Fruit fly (Drosophila melanogaster) whole organism, embryonic: Measurements from ENCODE around the gene CG1632.
A peak's percentile ranks its signal among the peaks of the same experiment; 100 is the strongest.

Experiments used
- Abd-B ChIP-seq: fragments of 200-800 bp; sonication (Bioruptor generic); optimal IDR thresholded peaks from 2 replicates; lab custom pipeline; 2018; ENCODE audit warnings: missing biosample characterization, mild to moderate bottlenecking, missing genetic modification characterization, moderate library complexity
- Ada2b ChIP-seq: fragments of 200-800 bp; sonication (Bioruptor generic); IDR thresholded peaks from 2 replicates; pipeline ENCODE4 v1.3.6; 2022; ENCODE audit warnings: missing biosample characterization, missing genetic modification characterization
- Adf1 ChIP-seq: fragments of 200-800 bp; sonication (Bioruptor generic); IDR thresholded peaks from 2 replicates; pipeline ENCODE4 v1.3.6; 2022; ENCODE audit warnings: missing biosample characterization, missing genetic modification characterization
- CG11695 ChIP-seq: fragments of 200-800 bp; sonication (Bioruptor generic); IDR thresholded peaks from 3 replicates; pipeline ENCODE4 v1.3.6; 2022; ENCODE audit warnings: missing biosample characterization, missing genetic modification characterization
- CG12769 ChIP-seq: fragments of 200-800 bp; sonication (Bioruptor generic); optimal IDR thresholded peaks from 2 replicates; lab custom pipeline; 2019; ENCODE audit warnings: missing biosample characterization, mild to moderate bottlenecking, missing genetic modification characterization, moderate library complexity
- CG12942 ChIP-seq: fragments of 200-800 bp; sonication (Bioruptor generic); optimal IDR thresholded peaks from 3 replicates; lab custom pipeline; 2016; ENCODE audit warnings: missing biosample characterization, missing genetic modification characterization
- CG14014 ChIP-seq: fragments of 200-800 bp; sonication (Bioruptor generic); IDR thresholded peaks from 2 replicates; pipeline ENCODE4 v1.3.6; 2022; ENCODE audit warnings: missing biosample characterization, missing genetic modification characterization
- CG14860 ChIP-seq: fragments of 200-800 bp; sonication (Bioruptor generic); IDR thresholded peaks from 3 replicates; pipeline ENCODE4 v1.3.6; 2022; ENCODE audit warnings: missing biosample characterization, missing genetic modification characterization; ENCODE audit not compliant: partially characterized antibody
- CG15269 ChIP-seq: fragments of 200-800 bp; sonication (Bioruptor generic); optimal IDR thresholded peaks from 2 replicates; lab custom pipeline; 2018; ENCODE audit warnings: missing biosample characterization, mild to moderate bottlenecking, missing genetic modification characterization, moderate library complexity
- CG15696 ChIP-seq: fragments of 200-800 bp; sonication (Bioruptor generic); optimal IDR thresholded peaks from 2 replicates; lab custom pipeline; 2019; ENCODE audit warnings: missing biosample characterization, mild to moderate bottlenecking, missing genetic modification characterization, moderate library complexity
- CG17186 ChIP-seq: fragments of 200-800 bp; sonication (Bioruptor generic); optimal IDR thresholded peaks from 3 replicates; lab custom pipeline; 2017; ENCODE audit warnings: missing biosample characterization, missing genetic modification reagents, missing genetic modification characterization
- CG1792 ChIP-seq: fragments of 200-800 bp; sonication (Bioruptor generic); optimal IDR thresholded peaks from 2 replicates; lab custom pipeline; 2016; ENCODE audit warnings: missing biosample characterization, missing genetic modification characterization
- CG2120 ChIP-seq: fragments of 200-800 bp; sonication (Bioruptor generic); optimal IDR thresholded peaks from 3 replicates; lab custom pipeline; 2016; ENCODE audit warnings: missing biosample characterization, missing genetic modification characterization
- CG30431 ChIP-seq: fragments of 200-800 bp; sonication (Bioruptor generic); optimal IDR thresholded peaks from 2 replicates; lab custom pipeline; 2017; ENCODE audit warnings: missing biosample characterization, missing genetic modification characterization
- CG31441 ChIP-seq: fragments of 200-800 bp; sonication (Bioruptor generic); IDR thresholded peaks from 2 replicates; pipeline ENCODE4 v1.3.6; 2022; ENCODE audit warnings: missing biosample characterization, missing genetic modification characterization
- CG3407 ChIP-seq: fragments of 200-800 bp; sonication (Bioruptor generic); optimal IDR thresholded peaks from 2 replicates; lab custom pipeline; 2018; ENCODE audit warnings: missing biosample characterization, mild to moderate bottlenecking, missing genetic modification characterization
- CG3726 ChIP-seq: fragments of 200-800 bp; sonication (Bioruptor generic); IDR thresholded peaks from 3 replicates; pipeline ENCODE4, ENCODE4 v1.3.6; 2022; ENCODE audit warnings: missing biosample characterization, missing genetic modification characterization
- CG3838 ChIP-seq: fragments of 200-800 bp; sonication (Bioruptor generic); optimal IDR thresholded peaks from 3 replicates; lab custom pipeline; 2016; ENCODE audit warnings: missing biosample characterization, missing genetic modification characterization
- CG4360 ChIP-seq: fragments of 200-800 bp; sonication (Bioruptor generic); IDR thresholded peaks from 2 replicates; pipeline ENCODE4 v1.3.6; 2022; ENCODE audit warnings: missing biosample characterization, missing genetic modification characterization
- CG4404 ChIP-seq: fragments of 200-800 bp; sonication (Bioruptor generic); IDR thresholded peaks from 2 replicates; pipeline ENCODE4 v1.3.6; 2022; ENCODE audit warnings: missing biosample characterization, missing genetic modification characterization
- CG4820 ChIP-seq: fragments of 200-800 bp; sonication (Bioruptor generic); optimal IDR thresholded peaks from 3 replicates; lab custom pipeline; 2016; ENCODE audit warnings: missing biosample characterization, missing genetic modification characterization
- CG5180 ChIP-seq: fragments of 200-800 bp; sonication (Bioruptor generic); optimal IDR thresholded peaks from 3 replicates; lab custom pipeline; 2017; ENCODE audit warnings: missing biosample characterization, missing genetic modification characterization, mild to moderate bottlenecking, moderate library complexity, missing genetic modification reagents
- CG6272 ChIP-seq: fragments of 200-800 bp; sonication (Bioruptor generic); IDR thresholded peaks from 2 replicates; pipeline ENCODE4 v1.3.6; 2022; ENCODE audit warnings: missing biosample characterization, missing genetic modification characterization
- CHES-1-like ChIP-seq: fragments of 200-800 bp; sonication (Bioruptor generic); optimal IDR thresholded peaks from 2 replicates; lab custom pipeline; 2016; ENCODE audit warnings: missing biosample characterization, missing genetic modification characterization
- Dp ChIP-seq: fragments of 200-800 bp; sonication (Bioruptor generic); optimal IDR thresholded peaks from 2 replicates; lab custom pipeline; 2018; ENCODE audit warnings: missing biosample characterization, mild to moderate bottlenecking, missing genetic modification characterization, moderate library complexity
- H2.0 ChIP-seq: fragments of 200-800 bp; sonication (Bioruptor generic); IDR thresholded peaks from 2 replicates; pipeline ENCODE4 v1.3.6; 2022; ENCODE audit warnings: missing biosample characterization, missing genetic modification characterization
- Hand ChIP-seq: fragments of 200-800 bp; sonication (Bioruptor generic); optimal IDR thresholded peaks from 2 replicates; lab custom pipeline; 2017; ENCODE audit warnings: mild to moderate bottlenecking, missing biosample characterization, missing genetic modification reagents, missing genetic modification characterization
- Lpt ChIP-seq: fragments of >200 bp; optimal IDR thresholded peaks from 2 replicates; lab custom pipeline; 2018; ENCODE audit warnings: missing biosample characterization, missing genetic modification characterization
- MTF-1 ChIP-seq: fragments of 200-800 bp; sonication (Bioruptor generic); optimal IDR thresholded peaks from 2 replicates; lab custom pipeline; 2018; ENCODE audit warnings: missing biosample characterization, mild to moderate bottlenecking, missing genetic modification characterization, borderline replicate concordance
- Myb ChIP-seq: fragments of 200-800 bp; sonication (Bioruptor generic); optimal IDR thresholded peaks from 2 replicates; lab custom pipeline; 2016; ENCODE audit warnings: missing biosample characterization, missing genetic modification characterization
- NfI ChIP-seq: fragments of 200-800 bp; sonication (Bioruptor generic); optimal IDR thresholded peaks from 3 replicates; lab custom pipeline; 2018; ENCODE audit warnings: missing biosample characterization, mild to moderate bottlenecking, missing genetic modification characterization, moderate library complexity
- ap ChIP-seq: fragments of 200-800 bp; sonication (Bioruptor generic); IDR thresholded peaks from 2 replicates; pipeline ENCODE4 v1.3.6; 2022; ENCODE audit warnings: missing biosample characterization, missing genetic modification characterization
- ara ChIP-seq: fragments of 200-800 bp; sonication (Bioruptor generic); IDR thresholded peaks from 2 replicates; pipeline ENCODE4 v1.3.6; 2022; ENCODE audit warnings: missing biosample characterization, missing genetic modification characterization
- bigmax ChIP-seq: fragments of 200-800 bp; sonication (Bioruptor generic); optimal IDR thresholded peaks from 2 replicates; lab custom pipeline; 2018; ENCODE audit warnings: missing biosample characterization, mild to moderate bottlenecking, missing genetic modification characterization
- cg ChIP-seq: fragments of 200-800 bp; sonication (Bioruptor generic); optimal IDR thresholded peaks from 3 replicates; lab custom pipeline; 2019; ENCODE audit warnings: missing biosample characterization, mild to moderate bottlenecking, missing genetic modification characterization, moderate library complexity
- dati ChIP-seq: fragments of 200-800 bp; sonication (Bioruptor generic); IDR thresholded peaks from 2 replicates; pipeline ENCODE4 v1.3.6; 2022; ENCODE audit warnings: missing biosample characterization, missing genetic modification characterization
- disco-r ChIP-seq: fragments of 200-800 bp; sonication (Bioruptor generic); optimal IDR thresholded peaks from 2 replicates; lab custom pipeline; 2016; ENCODE audit warnings: missing biosample characterization, missing genetic modification characterization
- dmrt11E ChIP-seq: fragments of 200-800 bp; sonication (Bioruptor generic); optimal IDR thresholded peaks from 3 replicates; lab custom pipeline; 2018; ENCODE audit warnings: missing biosample characterization, mild to moderate bottlenecking, missing genetic modification characterization, moderate library complexity
- exex ChIP-seq: fragments of 200-800 bp; sonication (Bioruptor generic); optimal IDR thresholded peaks from 4 replicates; lab custom pipeline; 2018; ENCODE audit warnings: missing biosample characterization, mild to moderate bottlenecking, missing genetic modification characterization, moderate library complexity
- gt ChIP-seq: fragments of 200-800 bp; sonication (Bioruptor generic); IDR thresholded peaks from 2 replicates; pipeline ENCODE4 v1.3.6; 2022; ENCODE audit warnings: missing biosample characterization, missing genetic modification characterization
- h ChIP-seq: fragments of >200 bp; optimal IDR thresholded peaks from 2 replicates; lab custom pipeline; 2017
- hbn ChIP-seq: fragments of 200-800 bp; sonication (Bioruptor generic); IDR thresholded peaks from 2 replicates; pipeline ENCODE4 v1.3.6; 2022; ENCODE audit warnings: missing biosample characterization, missing genetic modification characterization; ENCODE audit not compliant: partially characterized antibody
- ind ChIP-seq: fragments of 200-800 bp; sonication (Bioruptor generic); optimal IDR thresholded peaks from 3 replicates; lab custom pipeline; 2016; ENCODE audit warnings: missing biosample characterization, missing genetic modification characterization
- maf-S ChIP-seq: fragments of 200-800 bp; sonication (Bioruptor generic); optimal IDR thresholded peaks from 2 replicates; lab custom pipeline; 2016; ENCODE audit warnings: missing biosample characterization, missing genetic modification characterization
- nerfin-2 ChIP-seq: fragments of 200-800 bp; sonication (Bioruptor generic); IDR thresholded peaks from 2 replicates; pipeline ENCODE4 v1.3.6; 2022; ENCODE audit warnings: missing biosample characterization, missing genetic modification characterization; ENCODE audit not compliant: partially characterized antibody
- nmo ChIP-seq: fragments of 200-800 bp; sonication (Bioruptor generic); optimal IDR thresholded peaks from 2 replicates; lab custom pipeline; 2018; ENCODE audit warnings: missing biosample characterization, mild to moderate bottlenecking, missing genetic modification characterization, moderate library complexity
- pho ChIP-seq: fragments of 200-800 bp; sonication (Bioruptor generic); optimal IDR thresholded peaks from 2 replicates; lab custom pipeline; 2016; ENCODE audit warnings: missing biosample characterization, missing genetic modification characterization
- pzg ChIP-seq: fragments of 200-800 bp; sonication (Bioruptor generic); optimal IDR thresholded peaks from 3 replicates; lab custom pipeline; 2018; ENCODE audit warnings: missing biosample characterization, mild to moderate bottlenecking, missing genetic modification characterization, moderate library complexity
- sd ChIP-seq: fragments of 200-800 bp; sonication (Bioruptor generic); optimal IDR thresholded peaks from 3 replicates; lab custom pipeline; 2018; ENCODE audit warnings: missing biosample characterization, mild to moderate bottlenecking, missing genetic modification characterization, moderate library complexity
- sisA ChIP-seq: fragments of 200-800 bp; sonication (Bioruptor generic); IDR thresholded peaks from 2 replicates; pipeline ENCODE4 v1.3.6; 2022; ENCODE audit warnings: missing biosample characterization, missing genetic modification characterization
- tll ChIP-seq, 2 experiments: fragments of 200-800 bp in 1 of 2; fragments of >200 bp in 1 of 2; sonication (Bioruptor generic) in 1 of 2; optimal IDR thresholded peaks; 2 replicates each; lab custom pipeline; 2017 to 2019; ENCODE audit warnings: missing biosample characterization in 2 of 2, missing genetic modification characterization in 2 of 2, mild to moderate bottlenecking in 1 of 2, moderate library complexity in 1 of 2

CG1632 gene

dm6 chrX:8271363-8272061, 19.0 kb downstream of the CG1632 start, which contains the start of gene Corp (continued):
- TF ChIP-seq pho (GFP tag; lab: Kevin White, UChicago), result no peak
- no peak for TF ChIP-seq CG4820 (GFP tag; lab: Kevin White, UChicago)
- no peak for TF ChIP-seq Ada2b (GFP tag; lab: Robert Waterston, UW)
- no peak for TF ChIP-seq Adf1 (GFP tag; lab: Robert Waterston, UW)
- TF ChIP-seq Abd-B (GFP tag; lab: Kevin White, UChicago), result no peak
- TF ChIP-seq CG14860 (GFP tag; lab: Robert Waterston, UW), result no peak
- TF ChIP-seq CG3726 (GFP tag; lab: Robert Waterston, UW), result no peak
- no peak for TF ChIP-seq tll (GFP tag; optimal IDR thresholded peaks at IDR 0.05; lab: Kevin White, UChicago)
- no peak for TF ChIP-seq CG3838 (GFP tag; lab: Kevin White, UChicago)
- TF ChIP-seq CG4360, result peak; percentile 73
- no peak for TF ChIP-seq exex (tag; lab: Kevin White, UChicago)
- TF ChIP-seq sd (tag; lab: Kevin White, UChicago), result no peak
- TF ChIP-seq CHES-1-like (GFP tag; lab: Kevin White, UChicago), result no peak
- TF ChIP-seq CG11695, result no peak; the same call in 2 of the 3 replicates
- no peak for TF ChIP-seq Myb
- TF ChIP-seq gt (GFP tag; lab: Robert Waterston, UW), result no peak
- no peak for TF ChIP-seq CG12942 (GFP tag; lab: Kevin White, UChicago)
- no peak for TF ChIP-seq Lpt (GFP tag; lab: Kevin White, UChicago)
- TF ChIP-seq CG15696, result no peak
- TF ChIP-seq dmrt11E (tag; lab: Kevin White, UChicago), result peak; percentile 3
- peak; percentile 41 for TF ChIP-seq CG15269 (tag; lab: Kevin White, UChicago)
- no peak for TF ChIP-seq CG6272 (GFP tag; lab: Robert Waterston, UW)
- no peak for TF ChIP-seq maf-S
- TF ChIP-seq nmo (GFP tag; lab: Kevin White, UChicago), result no peak
- no peak for TF ChIP-seq H2.0 (GFP tag; lab: Robert Waterston, UW)
- no peak for TF ChIP-seq CG5180 (GFP tag; lab: Kevin White, UChicago)
- TF ChIP-seq CG4404 (GFP tag; lab: Robert Waterston, UW), result no peak
- TF ChIP-seq pzg, result no peak
- no peak for TF ChIP-seq CG17186
- no peak for TF ChIP-seq bigmax
- TF ChIP-seq ind (GFP tag; lab: Kevin White, UChicago), result no peak
- TF ChIP-seq CG30431 (GFP tag; lab: Kevin White, UChicago), result no peak
- no peak for TF ChIP-seq sisA (GFP tag; lab: Robert Waterston, UW)
- TF ChIP-seq CG14014 (GFP tag; lab: Robert Waterston, UW), result no peak
- no peak for TF ChIP-seq ap (GFP tag; lab: Robert Waterston, UW)
- peak; percentile 11 for TF ChIP-seq NfI (GFP tag; lab: Kevin White, UChicago)
- no peak for TF ChIP-seq Hand (GFP tag; lab: Kevin White, UChicago)
- TF ChIP-seq MTF-1 (GFP tag; lab: Kevin White, UChicago), result no peak
- TF ChIP-seq CG12769 (tag; lab: Kevin White, UChicago), result no peak
- TF ChIP-seq hbn (GFP tag; lab: Robert Waterston, UW), result no peak
- no peak for TF ChIP-seq nerfin-2 (GFP tag; lab: Robert Waterston, UW)
- TF ChIP-seq dati, result no peak
- TF ChIP-seq disco-r, result no peak
- no peak for TF ChIP-seq CG1792 (GFP tag; lab: Kevin White, UChicago)
- TF ChIP-seq Dp, result no peak
- peak; percentile 7 for TF ChIP-seq CG3407 (GFP tag; lab: Kevin White, UChicago)
- no peak for TF ChIP-seq h (lab: Kevin White, UChicago)
- no peak for TF ChIP-seq CG2120 (GFP tag; lab: Kevin White, UChicago)
- peak; percentile 62 for TF ChIP-seq CG31441
- no peak for TF ChIP-seq cg (GFP tag; lab: Kevin White, UChicago)
- TF ChIP-seq ara (GFP tag; lab: Robert Waterston, UW), result no peak
